Worm (Caenorhabditis elegans) whole organism, L4/young adult: ENCODE results near the gene efn-3.

Experiments used
- dao-5 ChIP-seq: sonication (generic microtip); optimal IDR thresholded peaks from 2 replicates; lab custom pipeline; 2016; ENCODE audit warnings: missing genotype, missing genetic modification characterization, moderate library complexity, missing compliant biosample characterization
- him-1 ChIP-seq: sonication (generic microtip); optimal IDR thresholded peaks from 2 replicates; lab custom pipeline; 2016; ENCODE audit warnings: missing genotype, missing genetic modification reagents, missing genetic modification characterization, missing compliant biosample characterization

DNA sequence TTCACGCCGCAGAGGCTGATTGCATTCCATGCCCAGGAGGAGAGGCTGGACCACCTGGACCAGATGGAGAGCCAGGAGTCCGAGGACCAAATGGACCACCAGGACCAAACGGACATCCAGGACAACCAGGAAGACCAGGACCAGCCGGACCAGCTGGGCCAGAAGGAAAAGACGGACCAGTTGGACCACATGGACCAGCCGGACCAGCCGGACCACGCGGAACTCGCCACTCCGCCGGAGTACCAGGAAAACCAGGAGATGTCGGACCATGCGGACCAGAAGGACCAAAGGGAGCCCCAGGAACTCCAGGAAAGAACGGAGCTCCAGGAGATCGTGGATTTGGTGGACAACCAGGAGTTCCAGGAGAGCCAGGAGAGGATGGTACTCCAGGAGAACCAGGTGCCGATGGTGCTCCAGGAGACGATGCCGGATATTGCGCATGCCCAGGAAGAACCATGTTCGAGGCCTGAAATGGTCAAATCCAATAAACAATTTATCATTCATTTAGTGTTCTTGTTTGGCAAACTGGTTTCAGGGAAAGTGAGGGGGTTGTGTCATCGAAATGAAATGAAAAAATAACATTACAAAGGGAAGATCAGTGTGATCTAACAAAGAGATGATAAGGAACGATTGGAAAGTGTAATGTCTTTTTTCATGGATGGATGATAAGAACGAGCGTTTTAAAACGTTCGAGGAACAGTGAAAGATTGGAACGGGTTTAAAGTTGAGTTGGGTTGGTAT is 7.2 kb downstream of the efn-3 start:
- TF ChIP-seq him-1 (tag; lab: Kevin White, UChicago) (no peak), dao-5 (tag; lab: Kevin White, UChicago) (no peak)
